Worm (Caenorhabditis elegans): ENCODE results near the gene Y17G9B.8.
"Not testable (repeated sequence)": the region's sequence is repeated elsewhere in the genome, so short reads cannot be mapped to it uniquely, and the experiment has no call there.

Gene Y17G9B.8

DNA sequence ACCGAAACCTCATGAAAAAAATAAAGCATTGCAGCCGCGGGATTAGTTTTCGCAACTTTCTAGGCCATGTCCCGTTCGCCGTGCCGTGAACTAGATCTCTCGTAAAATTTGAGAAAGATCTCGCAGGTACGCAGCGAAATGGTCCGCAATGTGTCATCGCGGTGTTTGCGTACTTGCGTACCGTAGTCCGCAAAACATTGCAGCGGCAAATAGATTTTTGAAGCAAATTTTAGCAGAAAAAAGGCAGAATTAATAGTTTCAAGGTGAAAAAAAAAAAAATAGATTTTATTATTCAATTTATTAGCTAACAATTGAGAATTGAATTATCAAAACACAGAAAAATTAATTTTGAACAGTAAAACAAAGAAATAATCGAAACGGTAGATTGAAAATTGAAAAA is 30.7 kb downstream of the Y17G9B.8 start (continued):
- TF ChIP-seq D1046.2 (GFP tag; IDR thresholded peaks at IDR 0.05) (peak; percentile 99), vab-7 (GFP tag; IDR thresholded peaks at IDR 0.05) (peak; percentile 100), ceh-32 (tag; optimal IDR thresholded peaks at IDR 0.05; ENCODE audit: poor library complexity) (peak; percentile 34), nhr-41 (GFP tag; IDR thresholded peaks at IDR 0.05) (peak; percentile 95), nhr-237 (tag; optimal IDR thresholded peaks at IDR 0.05) (peak; percentile 55), Y75B8A.6 (GFP tag; IDR thresholded peaks at IDR 0.05) (peak; percentile 99), lin-29 (GFP tag; IDR thresholded peaks at IDR 0.05) (peak; percentile 100), ZK546.5 (tag; optimal IDR thresholded peaks at IDR 0.05) (peak in 1 of 2 experiments; percentile 71), T20F7.1 (GFP tag; optimal IDR thresholded peaks at IDR 0.05) (peak; percentile 94), zip-11 (GFP tag; IDR thresholded peaks at IDR 0.05) (peak; percentile 72; the same call in 1 of the 2 replicates), nhr-77 (tag; optimal IDR thresholded peaks at IDR 0.05) (peak; percentile 71), tag-97 (GFP tag; IDR thresholded peaks at IDR 0.05) (peak; percentile 98), madf-9 (GFP tag; conservative IDR thresholded peaks at IDR 0.05) (peak; percentile 100), nhr-102 (tag; optimal IDR thresholded peaks at IDR 0.05) (peak; percentile 96), dmd-8 (GFP tag; IDR thresholded peaks at IDR 0.05) (peak; percentile 82; the same call in 1 of the 2 replicates), mes-2 (tag; optimal IDR thresholded peaks at IDR 0.05; ENCODE audit: poor library complexity, severe bottlenecking) (peak; percentile 92), hmg-1.1 (GFP tag; IDR thresholded peaks at IDR 0.05) (peak; percentile 99), arid-1 (GFP tag; conservative IDR thresholded peaks at IDR 0.05) (peak; percentile 96), mxl-2 (GFP tag; conservative IDR thresholded peaks at IDR 0.05) (peak; percentile 95), lir-3 (tag; optimal IDR thresholded peaks at IDR 0.05) (peak; percentile 60), lin-15B (tag; optimal IDR thresholded peaks at IDR 0.05) (peak; percentile 62), lin-38 (GFP tag; IDR thresholded peaks at IDR 0.05) (peak; percentile 100), zip-2 (tag; optimal IDR thresholded peaks at IDR 0.05) (peak; percentile 29), nhr-28 (tag; optimal IDR thresholded peaks at IDR 0.05) (peak; percentile 41), dpl-1 (GFP tag; optimal IDR thresholded peaks at IDR 0.05) (peak; percentile 68), daf-8 (GFP tag; IDR thresholded peaks at IDR 0.05) (peak; percentile 99), nhr-48 (tag; optimal IDR thresholded peaks at IDR 0.05) (peak; percentile 84), dmd-9 (GFP tag; IDR thresholded peaks at IDR 0.05) (peak; percentile 100), F49E8.2 (tag; optimal IDR thresholded peaks at IDR 0.05; ENCODE audit: borderline replicate concordance) (peak; percentile 0), ceh-44 (GFP tag; IDR thresholded peaks at IDR 0.05) (peak; percentile 99), dmd-6 (GFP tag; IDR thresholded peaks at IDR 0.05) (peak; percentile 100), rbr-2 (tag; optimal IDR thresholded peaks at IDR 0.05) (peak; percentile 98), lin-1 (GFP tag; IDR thresholded peaks at IDR 0.05) (peak; percentile 98)

DNA sequence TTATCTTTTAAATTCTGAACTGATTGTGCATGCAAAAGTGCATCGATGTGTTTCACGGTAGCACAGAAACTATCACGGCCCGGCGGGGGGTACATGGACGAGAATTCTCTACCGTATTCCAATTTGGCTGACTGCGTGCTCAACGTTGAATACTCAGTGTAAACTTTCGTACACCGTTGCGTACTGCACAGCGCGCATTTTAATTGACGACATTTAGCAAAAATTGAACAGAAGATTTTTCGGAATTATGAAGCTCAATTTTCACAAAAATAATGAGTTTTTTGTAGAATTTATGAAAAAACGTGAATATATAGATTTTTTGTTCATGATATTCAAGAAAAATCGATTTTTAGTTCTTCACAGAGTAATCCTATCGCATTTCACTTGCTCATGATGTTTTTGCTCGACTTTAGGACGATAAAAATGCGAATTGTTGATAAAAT is 33.1 kb downstream of the Y17G9B.8 start:
- TF ChIP-seq daf-19 (GFP tag; conservative IDR thresholded peaks at IDR 0.05) (peak; percentile 99), F26F4.8 (GFP tag; conservative IDR thresholded peaks at IDR 0.05) (0 out of 2 replicates have a peak, but pooled peaks have one; percentile 53), Y5F2A.4 (GFP tag; optimal IDR thresholded peaks at IDR 0.05) (peak; percentile 35), mxl-2 (GFP tag; conservative IDR thresholded peaks at IDR 0.05) (peak; percentile 95), F10B5.3 (tag; optimal IDR thresholded peaks at IDR 0.05) (peak; percentile 81), dpl-1 (GFP tag; optimal IDR thresholded peaks at IDR 0.05) (peak; percentile 67), Y105C5A.15 (GFP tag; IDR thresholded peaks at IDR 0.05) (peak; percentile 93; the same call in 1 of the 2 replicates), madf-5 (GFP tag; IDR thresholded peaks at IDR 0.05) (peak; percentile 95 to 100), ceh-20 (GFP tag; IDR thresholded peaks at IDR 0.05) (peak; percentile 100), T20F7.1 (GFP tag; optimal IDR thresholded peaks at IDR 0.05) (peak; percentile 91), pha-4 (GFP tag; IDR thresholded peaks at IDR 0.05) (peak; percentile 99), Y48G9A.11 (GFP tag; IDR thresholded peaks at IDR 0.05) (peak; percentile 96), ZK337.2 (GFP tag; IDR thresholded peaks at IDR 0.05) (peak; percentile 100), mdt-29 (GFP tag; IDR thresholded peaks at IDR 0.05) (peak; percentile 99), T26A8.4 (GFP tag; IDR thresholded peaks at IDR 0.05) (peak; percentile 100), lin-38 (GFP tag; IDR thresholded peaks at IDR 0.05) (peak; percentile 100), dmd-8 (GFP tag; IDR thresholded peaks at IDR 0.05) (peak; percentile 81), saeg-2 (GFP tag; IDR thresholded peaks at IDR 0.05) (peak; percentile 100), tra-1 (GFP tag; IDR thresholded peaks at IDR 0.05) (peak; percentile 100), hmg-1.1 (GFP tag; IDR thresholded peaks at IDR 0.05) (peak; percentile 100), zfp-3 (GFP tag; conservative IDR thresholded peaks at IDR 0.05) (peak; percentile 100), spr-3 (GFP tag; optimal IDR thresholded peaks at IDR 0.05) (peak; percentile 68), tag-97 (GFP tag; IDR thresholded peaks at IDR 0.05) (peak; percentile 99)
- not testable (repeated sequence) for TF ChIP-seq pha-4 (tag; optimal IDR thresholded peaks at IDR 0.05)

Measured in whole organism, L4 larva.